Fruit fly (Drosophila melanogaster): ENCODE results near the gene CG7840.

- TF ChIP-seq CG7045 (GFP tag; optimal IDR thresholded peaks at IDR 0.05) (no peak), Mnt (GFP tag; optimal IDR thresholded peaks at IDR 0.05) (peak; percentile 40), toe (GFP tag; optimal IDR thresholded peaks at IDR 0.05) (no peak), tj (GFP tag; optimal IDR thresholded peaks at IDR 0.05) (no peak), CG11617 (GFP tag; optimal IDR thresholded peaks at IDR 0.05) (peak; percentile 20), CG33017 (tag; optimal IDR thresholded peaks at IDR 0.05) (no peak), CG14711 (tag; optimal IDR thresholded peaks at IDR 0.05) (peak; percentile 64), CG7101 (tag; optimal IDR thresholded peaks at IDR 0.05) (peak; percentile 39), CG1620 (GFP tag; optimal IDR thresholded peaks at IDR 0.05) (no peak), CG5204 (GFP tag; optimal IDR thresholded peaks at IDR 0.05) (no peak)
Observed at dm6 chr2L:8307817-8308551, 2.6 kb downstream of the CG7840 start, which contains the start of the genes Ostgamma and Mettl14.
